Fruit fly (Drosophila melanogaster) whole organism, embryonic: Measurements from ENCODE around the gene witty.

Experiments
- B-H1 ChIP-seq: fragments of 200-800 bp; sonication (Bioruptor generic); IDR thresholded peaks from 3 replicates; pipeline ENCODE4 v1.3.6; 2022; ENCODE audit warnings: missing biosample characterization, missing genetic modification characterization
- Bteb2 ChIP-seq: fragments of 200-800 bp; sonication (Bioruptor generic); optimal IDR thresholded peaks from 2 replicates; lab custom pipeline; 2016; ENCODE audit warnings: missing biosample characterization, missing genetic modification characterization
- C15 ChIP-seq: fragments of 200-800 bp; sonication (Bioruptor generic); IDR thresholded peaks from 3 replicates; pipeline ENCODE4 v1.3.6; 2022; ENCODE audit warnings: missing biosample characterization, missing genetic modification characterization
- CG12155 ChIP-seq: fragments of 200-800 bp; sonication (Bioruptor generic); optimal IDR thresholded peaks from 3 replicates; lab custom pipeline; 2016; ENCODE audit warnings: missing biosample characterization, missing genetic modification characterization
- CG15601 ChIP-seq: fragments of 200-800 bp; sonication (Bioruptor generic); optimal IDR thresholded peaks from 3 replicates; lab custom pipeline; 2019; ENCODE audit warnings: missing biosample characterization, mild to moderate bottlenecking, missing genetic modification characterization, moderate library complexity
- CG17361 ChIP-seq: fragments of 200-800 bp; sonication (Bioruptor generic); IDR thresholded peaks from 3 replicates; pipeline ENCODE4 v1.3.6; 2022; ENCODE audit warnings: missing biosample characterization, missing genetic modification characterization
- CG17802 ChIP-seq: fragments of 200-800 bp; sonication (Bioruptor generic); optimal IDR thresholded peaks from 2 replicates; lab custom pipeline; 2018; ENCODE audit warnings: missing biosample characterization, mild to moderate bottlenecking, missing genetic modification characterization, moderate library complexity
- CG17829 ChIP-seq: fragments of 200-800 bp; optimal IDR thresholded peaks from 2 replicates; lab custom pipeline; 2019; ENCODE audit warnings: missing biosample characterization, mild to moderate bottlenecking, missing genetic modification characterization, moderate library complexity
- CG3163 ChIP-seq: fragments of 200-800 bp; sonication (Bioruptor generic); optimal IDR thresholded peaks from 3 replicates; lab custom pipeline; 2016; ENCODE audit warnings: missing biosample characterization, missing genetic modification characterization
- CG32772 ChIP-seq: fragments of 200-800 bp; sonication (Bioruptor generic); IDR thresholded peaks from 2 replicates; pipeline ENCODE4 v1.3.6; 2022; ENCODE audit warnings: missing biosample characterization, missing genetic modification characterization
- CG4404 ChIP-seq: fragments of 200-800 bp; sonication (Bioruptor generic); IDR thresholded peaks from 2 replicates; pipeline ENCODE4 v1.3.6; 2022; ENCODE audit warnings: missing biosample characterization, missing genetic modification characterization
- CG4707 ChIP-seq: fragments of 200-800 bp; sonication (Bioruptor generic); optimal IDR thresholded peaks from 2 replicates; lab custom pipeline; 2018; ENCODE audit warnings: missing biosample characterization, mild to moderate bottlenecking, missing genetic modification characterization, moderate library complexity
- CG7271 ChIP-seq: fragments of 200-800 bp; sonication (Bioruptor generic); optimal IDR thresholded peaks from 2 replicates; lab custom pipeline; 2018; ENCODE audit warnings: missing biosample characterization, mild to moderate bottlenecking, missing genetic modification characterization, moderate library complexity
- CG7556 ChIP-seq: fragments of 200-800 bp; sonication (Bioruptor generic); optimal IDR thresholded peaks from 2 replicates; lab custom pipeline; 2017; ENCODE audit warnings: missing biosample characterization, mild to moderate bottlenecking, missing genetic modification characterization
- CG7745 ChIP-seq: fragments of 200-800 bp; sonication (Bioruptor generic); optimal IDR thresholded peaks from 2 replicates; lab custom pipeline; 2018; ENCODE audit warnings: missing biosample characterization, mild to moderate bottlenecking, missing genetic modification characterization, moderate library complexity
- CG7987 ChIP-seq: fragments of 200-800 bp; sonication (Bioruptor generic); optimal IDR thresholded peaks from 2 replicates; lab custom pipeline; 2018; ENCODE audit warnings: missing biosample characterization, mild to moderate bottlenecking, missing genetic modification characterization, moderate library complexity
- CG8290 ChIP-seq, 3 experiments: fragments of 200-800 bp; sonication (Bioruptor generic); optimal IDR thresholded peaks; 2 replicates each; lab custom pipeline; 2016 to 2019; ENCODE audit warnings: missing biosample characterization in 3 of 3, missing genetic modification characterization in 3 of 3, mild to moderate bottlenecking in 2 of 3, moderate library complexity in 1 of 3
- Doc3 ChIP-seq: fragments of 200-800 bp; sonication (Bioruptor generic); IDR thresholded peaks from 3 replicates; pipeline ENCODE4 v1.3.6; 2022; ENCODE audit warnings: missing biosample characterization, missing genetic modification characterization; ENCODE audit not compliant: partially characterized antibody
- Drgx ChIP-seq: fragments of 200-800 bp; sonication (Bioruptor generic); IDR thresholded peaks from 2 replicates; pipeline ENCODE4 v1.3.6; 2022; ENCODE audit warnings: missing biosample characterization, missing genetic modification characterization
- Fer2 ChIP-seq: fragments of 200-800 bp; sonication (Bioruptor generic); optimal IDR thresholded peaks from 2 replicates; lab custom pipeline; 2018; ENCODE audit warnings: missing biosample characterization, mild to moderate bottlenecking, missing genetic modification characterization, moderate library complexity
- H2.0 ChIP-seq: fragments of 200-800 bp; sonication (Bioruptor generic); IDR thresholded peaks from 2 replicates; pipeline ENCODE4 v1.3.6; 2022; ENCODE audit warnings: missing biosample characterization, missing genetic modification characterization
- HmgD ChIP-seq: fragments of 200-800 bp; sonication (Bioruptor generic); optimal IDR thresholded peaks from 3 replicates; lab custom pipeline; 2016; ENCODE audit warnings: missing biosample characterization, missing genetic modification characterization
- Myb ChIP-seq: fragments of 200-800 bp; sonication (Bioruptor generic); optimal IDR thresholded peaks from 2 replicates; lab custom pipeline; 2016; ENCODE audit warnings: missing biosample characterization, missing genetic modification characterization
- Neu2 ChIP-seq: fragments of 200-800 bp; sonication (Bioruptor generic); optimal IDR thresholded peaks from 3 replicates; lab custom pipeline; 2016; ENCODE audit warnings: missing biosample characterization, missing genetic modification characterization, borderline replicate concordance
- Nf-YB ChIP-seq: fragments of 200-800 bp; sonication (Bioruptor generic); optimal IDR thresholded peaks from 3 replicates; lab custom pipeline; 2019; ENCODE audit warnings: missing biosample characterization, mild to moderate bottlenecking, missing genetic modification characterization, moderate library complexity
- Rx ChIP-seq: fragments of 200-800 bp; sonication (Bioruptor generic); IDR thresholded peaks from 2 replicates; pipeline ENCODE4 v1.3.6; 2022; ENCODE audit warnings: missing biosample characterization, missing genetic modification characterization
- Stat92E ChIP-seq, 3 experiments: fragments of >200 bp in 2 of 3; fragments of 200-800 bp in 1 of 3; sonication (Bioruptor generic) in 1 of 3; optimal IDR thresholded peaks; 2 replicates each; lab custom pipeline; 2017 to 2019; ENCODE audit warnings: missing biosample characterization in 3 of 3, missing genetic modification characterization in 3 of 3, mild to moderate bottlenecking in 1 of 3, moderate library complexity in 1 of 3
- aop ChIP-seq: fragments of 200-800 bp; sonication (Bioruptor generic); IDR thresholded peaks from 2 replicates; pipeline ENCODE4 v1.3.6; 2022; ENCODE audit warnings: missing biosample characterization, missing genetic modification characterization
- crc ChIP-seq: fragments of 200-800 bp; sonication (Bioruptor generic); optimal IDR thresholded peaks from 2 replicates; lab custom pipeline; 2016; ENCODE audit warnings: missing biosample characterization, missing genetic modification characterization
- dimm ChIP-seq: fragments of 200-800 bp; sonication (Bioruptor generic); IDR thresholded peaks from 2 replicates; pipeline ENCODE4 v1.3.6; 2022; ENCODE audit warnings: missing biosample characterization, missing genetic modification characterization
- dmrt99B ChIP-seq: fragments of 200-800 bp; sonication (Bioruptor generic); optimal IDR thresholded peaks from 2 replicates; lab custom pipeline; 2018; ENCODE audit warnings: missing biosample characterization, mild to moderate bottlenecking, missing genetic modification characterization, moderate library complexity
- fd96Cb ChIP-seq: fragments of 200-800 bp; sonication (Bioruptor generic); optimal IDR thresholded peaks from 2 replicates; lab custom pipeline; 2018; ENCODE audit warnings: missing biosample characterization, mild to moderate bottlenecking, missing genetic modification characterization, moderate library complexity
- grn ChIP-seq: fragments of 200-800 bp; sonication (Bioruptor generic); optimal IDR thresholded peaks from 3 replicates; lab custom pipeline; 2017; ENCODE audit warnings: missing biosample characterization, missing genetic modification characterization
- ham ChIP-seq: fragments of 200-800 bp; sonication (Bioruptor generic); IDR thresholded peaks from 2 replicates; pipeline ENCODE4 v1.3.6; 2022; ENCODE audit warnings: missing biosample characterization, missing genetic modification characterization
- hbn ChIP-seq: fragments of 200-800 bp; sonication (Bioruptor generic); IDR thresholded peaks from 2 replicates; pipeline ENCODE4 v1.3.6; 2022; ENCODE audit warnings: missing biosample characterization, missing genetic modification characterization; ENCODE audit not compliant: partially characterized antibody
- jigr1 ChIP-seq: fragments of 200-800 bp; sonication (Bioruptor generic); IDR thresholded peaks from 3 replicates; pipeline ENCODE4 v1.3.6; 2022; ENCODE audit warnings: missing biosample characterization, missing genetic modification characterization
- kay ChIP-seq: fragments of 200-800 bp; sonication (Bioruptor generic); optimal IDR thresholded peaks from 2 replicates; lab custom pipeline; 2016; ENCODE audit warnings: missing biosample characterization, missing genetic modification characterization
- knrl ChIP-seq: fragments of 200-800 bp; sonication (Bioruptor generic); IDR thresholded peaks from 3 replicates; pipeline ENCODE4 v1.3.6; 2022; ENCODE audit warnings: missing biosample characterization, missing genetic modification characterization; ENCODE audit not compliant: partially characterized antibody
- org-1 ChIP-seq: fragments of 200-800 bp; sonication (Bioruptor generic); optimal IDR thresholded peaks from 2 replicates; lab custom pipeline; 2017; ENCODE audit warnings: missing biosample characterization, missing genetic modification characterization
- rib ChIP-seq: fragments of 200-800 bp; sonication (Bioruptor generic); IDR thresholded peaks from 2 replicates; pipeline ENCODE4 v1.3.6; 2022; ENCODE audit warnings: missing biosample characterization, missing genetic modification characterization
- sisA ChIP-seq: fragments of 200-800 bp; sonication (Bioruptor generic); IDR thresholded peaks from 2 replicates; pipeline ENCODE4 v1.3.6; 2022; ENCODE audit warnings: missing biosample characterization, missing genetic modification characterization
- slp2 ChIP-seq: fragments of 200-800 bp; sonication (Bioruptor generic); optimal IDR thresholded peaks from 2 replicates; lab custom pipeline; 2016; ENCODE audit warnings: missing biosample characterization, missing genetic modification characterization
- stc ChIP-seq: fragments of 200-800 bp; sonication (Bioruptor generic); IDR thresholded peaks from 2 replicates; pipeline ENCODE4 v1.3.6; 2022; ENCODE audit warnings: missing biosample characterization, missing genetic modification characterization
- tap ChIP-seq: fragments of 200-800 bp; optimal IDR thresholded peaks from 3 replicates; lab custom pipeline; 2019; ENCODE audit warnings: missing biosample characterization, mild to moderate bottlenecking, missing genetic modification characterization, moderate library complexity
- tio ChIP-seq: fragments of 200-800 bp; sonication (Bioruptor generic); optimal IDR thresholded peaks from 2 replicates; lab custom pipeline; 2017; ENCODE audit warnings: missing biosample characterization, missing genetic modification characterization, inconsistent platforms
- trem ChIP-seq: fragments of 200-800 bp; optimal IDR thresholded peaks from 3 replicates; lab custom pipeline; 2019; ENCODE audit warnings: missing biosample characterization, mild to moderate bottlenecking, missing genetic modification characterization, moderate library complexity
- vnd ChIP-seq: fragments of 200-800 bp; sonication (Bioruptor generic); IDR thresholded peaks from 3 replicates; pipeline ENCODE4 v1.3.6; 2022; ENCODE audit warnings: missing biosample characterization, missing genetic modification characterization; ENCODE audit not compliant: partially characterized antibody

Gene witty

DNA sequence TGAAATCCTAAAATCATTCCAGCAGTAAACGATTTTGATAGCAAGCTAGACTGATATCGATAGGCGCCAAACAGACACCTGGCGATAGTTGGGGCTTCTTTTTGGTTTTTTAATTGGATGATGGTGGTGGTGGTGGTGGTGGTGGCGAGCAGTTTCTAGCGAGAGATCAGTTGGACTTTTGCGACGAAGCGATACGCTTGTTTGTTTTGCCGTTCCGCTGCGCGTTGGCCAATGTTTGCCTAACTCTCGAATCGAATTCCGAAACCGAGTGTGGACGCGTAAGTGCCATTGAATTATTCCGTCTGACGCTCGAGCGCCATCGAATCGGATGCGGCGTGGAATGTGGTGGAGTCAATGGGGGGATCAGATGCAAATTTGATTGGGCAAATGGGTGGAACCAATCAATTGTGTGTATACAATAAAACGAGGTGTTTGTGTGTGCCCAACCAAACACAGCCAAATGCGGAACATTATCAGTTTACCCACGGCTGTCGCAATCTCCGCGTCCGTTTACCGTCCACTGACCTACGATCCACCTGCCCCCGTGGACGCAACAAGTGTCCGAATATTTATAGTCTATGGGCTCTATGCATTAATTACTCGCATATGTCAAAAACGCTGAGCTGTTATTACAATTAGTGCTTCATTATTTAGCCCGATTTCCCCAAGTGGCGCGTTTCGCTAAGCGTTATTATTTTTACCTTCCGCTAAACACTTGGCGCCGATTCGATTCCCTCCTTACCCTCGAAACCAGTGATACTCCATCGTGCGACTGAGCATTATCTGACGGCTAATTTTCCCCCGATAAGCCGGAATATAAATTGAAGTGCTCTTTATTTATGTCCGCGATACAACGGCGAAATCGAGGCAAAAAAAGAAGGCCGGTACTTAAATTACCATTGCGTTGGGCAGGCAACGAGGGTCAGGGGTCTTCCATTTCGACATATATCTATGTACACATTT is 32.6 kb downstream of the witty start, which contains the start of gene CG17292 (continued):
- TF ChIP-seq CG12155 (GFP tag; lab: Kevin White, UChicago) (peak; percentile 99), CG3163 (GFP tag; lab: Kevin White, UChicago) (peak; percentile 15), jigr1 (GFP tag; lab: Robert Waterston, UW) (no peak; the same call in 2 of the 3 replicates), Nf-YB (GFP tag; lab: Kevin White, UChicago) (peak; percentile 94), stc (GFP tag; lab: Robert Waterston, UW) (0 out of 2 replicates have a peak, but pooled peaks have one; percentile 40), ham (GFP tag; lab: Robert Waterston, UW) (0 out of 2 replicates have a peak, but pooled peaks have one; percentile 9), CG4707 (no peak), CG7987 (peak; percentile 55), dmrt99B (tag; lab: Kevin White, UChicago) (peak; percentile 40), CG15601 (tag; lab: Kevin White, UChicago) (peak; percentile 33), trem (tag; lab: Kevin White, UChicago) (no peak), aop (GFP tag; lab: Robert Waterston, UW) (no peak), H2.0 (GFP tag; lab: Robert Waterston, UW) (peak; percentile 37; the same call in 1 of the 2 replicates), Drgx (GFP tag; lab: Robert Waterston, UW) (peak; percentile 58), fd96Cb (tag; lab: Kevin White, UChicago) (no peak), CG7271 (tag; lab: Kevin White, UChicago) (no peak), CG7556 (no peak), tap (tag; lab: Kevin White, UChicago) (peak; percentile 24), CG17802 (tag; lab: Kevin White, UChicago) (no peak), CG17829 (tag; lab: Kevin White, UChicago) (no peak), dimm (no peak), CG7745 (tag; lab: Kevin White, UChicago) (no peak), crc (GFP tag; lab: Kevin White, UChicago) (no peak), sisA (GFP tag; lab: Robert Waterston, UW) (peak; percentile 37), vnd (GFP tag; lab: Robert Waterston, UW) (peak; percentile 80), CG8290 (GFP tag; optimal IDR thresholded peaks at IDR 0.05; lab: Kevin White, UChicago) (no peak), CG8290 (tag; optimal IDR thresholded peaks at IDR 0.05; lab: Kevin White, UChicago) (peak in 1 of 2 experiments; percentile 88), Doc3 (peak; percentile 87), Bteb2 (GFP tag; lab: Kevin White, UChicago) (no peak), knrl (GFP tag; lab: Robert Waterston, UW) (peak; percentile 91), CG4404 (GFP tag; lab: Robert Waterston, UW) (no peak), CG17361 (no peak), HmgD (peak; percentile 16), CG32772 (peak; percentile 31; the same call in 1 of the 2 replicates), Rx (GFP tag; lab: Robert Waterston, UW) (peak; percentile 35; the same call in 1 of the 2 replicates), org-1 (peak; percentile 43), C15 (GFP tag; lab: Robert Waterston, UW) (no peak), slp2 (GFP tag; lab: Kevin White, UChicago) (no peak), Stat92E (GFP tag; optimal IDR thresholded peaks at IDR 0.05; lab: Kevin White, UChicago) (no peak), tio (GFP tag; lab: Kevin White, UChicago) (no peak), Neu2 (GFP tag; lab: Kevin White, UChicago) (no peak), B-H1 (GFP tag; lab: Robert Waterston, UW) (no peak; the same call in 2 of the 3 replicates), rib (GFP tag; lab: Robert Waterston, UW) (peak; percentile 92), Fer2 (no peak), grn (GFP tag; lab: Kevin White, UChicago) (peak; percentile 17), hbn (peak; percentile 76), kay (no peak), Myb (GFP tag; lab: Kevin White, UChicago) (peak; percentile 46)
